Worm (Caenorhabditis elegans): Measurements from ENCODE around the gene amt-2.

DNA sequence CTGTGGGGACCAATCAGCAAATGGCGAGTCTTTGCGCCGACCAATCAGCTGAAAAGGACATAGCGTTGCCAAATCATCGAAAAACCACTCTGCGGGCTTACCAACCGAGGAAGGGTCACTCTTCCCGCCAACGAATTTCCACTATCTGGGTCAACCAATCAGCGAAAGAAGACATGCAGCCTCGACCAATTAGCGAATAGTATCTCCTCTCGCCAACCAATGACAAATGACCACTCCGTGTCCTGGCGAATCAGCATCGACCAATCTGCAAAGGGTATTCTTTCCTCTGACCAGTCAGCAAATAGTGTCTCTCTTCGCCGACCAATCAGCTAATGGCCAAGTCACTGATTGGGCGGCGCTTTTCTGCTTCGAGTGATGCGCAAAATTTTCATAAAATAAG, 705 bp upstream of the amt-2 start:
- TF ChIP-seq lsy-2 (tag; optimal IDR thresholded peaks at IDR 0.05): no peak
- no peak for TF ChIP-seq ceh-28 (tag; optimal IDR thresholded peaks at IDR 0.05)
- no peak for TF ChIP-seq fkh-10 (GFP tag; optimal IDR thresholded peaks at IDR 0.05)
- no peak for TF ChIP-seq egl-27 (tag; optimal IDR thresholded peaks at IDR 0.05)
- TF ChIP-seq dmd-9 (GFP tag; IDR thresholded peaks at IDR 0.05): no peak
- no peak for TF ChIP-seq snpc-4 (tag; optimal IDR thresholded peaks at IDR 0.05)
- TF ChIP-seq tra-1 (GFP tag; IDR thresholded peaks at IDR 0.05): no peak
- no peak for TF ChIP-seq nhr-77 (tag; optimal IDR thresholded peaks at IDR 0.05)
- no peak for TF ChIP-seq pqm-1 (tag; optimal IDR thresholded peaks at IDR 0.05)

Data from whole organism, L4 larva.